Worm (Caenorhabditis elegans): ENCODE data around the gene mrps-9.

- TF ChIP-seq nhr-179 (tag; optimal IDR thresholded peaks at IDR 0.05) = no peak
- peak; percentile 90 for TF ChIP-seq efl-1 (GFP tag; optimal IDR thresholded peaks at IDR 0.05)
- TF ChIP-seq ekl-4 (GFP tag; IDR thresholded peaks at IDR 0.05) = no peak
- no peak for TF ChIP-seq F49E8.2 (tag; optimal IDR thresholded peaks at IDR 0.05; ENCODE audit: insufficient read depth)
- TF ChIP-seq unc-62 (GFP tag; optimal IDR thresholded peaks at IDR 0.05) = no peak
- 0 out of 2 replicates have a peak, but pooled peaks have one; percentile 63 for TF ChIP-seq ztf-28 (GFP tag; IDR thresholded peaks at IDR 0.05)
- TF ChIP-seq nhr-80 (tag; optimal IDR thresholded peaks at IDR 0.05) = peak; percentile 39
- TF ChIP-seq lsy-27 (tag; optimal IDR thresholded peaks at IDR 0.05; ENCODE audit: borderline replicate concordance, insufficient read depth) = no peak
- TF ChIP-seq bed-1 (GFP tag; IDR thresholded peaks at IDR 0.05) = no peak
- TF ChIP-seq nfya-1 (tag; optimal IDR thresholded peaks at IDR 0.05; ENCODE audit: borderline replicate concordance, insufficient read depth) = no peak
- TF ChIP-seq sptf-2 (GFP tag; optimal IDR thresholded peaks at IDR 0.05) = no peak
- peak; percentile 44 for TF ChIP-seq F33H1.4 (GFP tag; IDR thresholded peaks at IDR 0.05)
Measured at ce11 chrIII:8250007-8250683, 15.7 kb upstream of the mrps-9 start, which contains the start of gene knl-1.
